Fruit fly (Drosophila melanogaster): Measurements from ENCODE around the gene AgmNAT.

DNA sequence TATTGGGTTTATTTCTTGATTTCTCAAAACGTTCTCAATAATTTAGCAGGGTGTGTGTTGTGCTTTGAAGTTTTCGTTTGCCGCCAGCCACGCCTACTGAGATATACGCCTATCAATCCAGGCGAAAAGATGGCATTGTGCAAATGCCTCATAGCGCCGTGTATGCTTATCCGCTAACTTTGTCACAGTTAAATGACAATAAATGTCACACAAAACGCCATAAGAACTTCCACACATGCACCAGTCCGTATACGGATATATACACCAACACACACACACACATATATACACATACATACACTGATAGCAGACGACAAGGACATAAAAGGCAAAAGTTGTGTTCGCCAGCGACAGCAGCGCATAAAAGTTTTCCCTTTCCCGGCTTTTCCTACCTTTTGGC lies 49.4 kb upstream of the AgmNAT start, which contains the start of gene CG43137:
- TF ChIP-seq usp (GFP tag; optimal IDR thresholded peaks at IDR 0.05) = no peak
- no peak for TF ChIP-seq pan (optimal IDR thresholded peaks at IDR 0.05)
- TF ChIP-seq EcR (GFP tag; optimal IDR thresholded peaks at IDR 0.05) = no peak
- TF ChIP-seq CG8478 (optimal IDR thresholded peaks at IDR 0.05) = no peak
- TF ChIP-seq psq (optimal IDR thresholded peaks at IDR 0.05) = no peak
